Worm (Caenorhabditis elegans): ENCODE data around the gene srh-268.

Gene srh-268

ce11 chrV:7539015-7539414 is at the start of gene srh-268:
srh-268 (plus strand) TSS chrV:7539315.
- no peak for TF ChIP-seq sptf-1 (tag; optimal IDR thresholded peaks at IDR 0.05)
- TF ChIP-seq bed-3 (GFP tag; optimal IDR thresholded peaks at IDR 0.05) = no peak
- no peak for TF ChIP-seq drap-1 (GFP tag; optimal IDR thresholded peaks at IDR 0.05)
- TF ChIP-seq unc-39 (tag; optimal IDR thresholded peaks at IDR 0.05) = no peak
- TF ChIP-seq nhr-12 (tag; optimal IDR thresholded peaks at IDR 0.05) = no peak
- TF ChIP-seq lin-13 (tag; optimal IDR thresholded peaks at IDR 0.05) = no peak
- TF ChIP-seq pha-4 (tag; optimal IDR thresholded peaks at IDR 0.05) = no peak
- no peak for TF ChIP-seq ceh-39 (tag; optimal IDR thresholded peaks at IDR 0.05)
- TF ChIP-seq lin-32 (GFP tag; optimal IDR thresholded peaks at IDR 0.05) = no peak
- no peak for TF ChIP-seq blmp-1 (tag; optimal IDR thresholded peaks at IDR 0.05)
- TF ChIP-seq nhr-237 (tag; optimal IDR thresholded peaks at IDR 0.05) = no peak
- TF ChIP-seq flh-1 (GFP tag; optimal IDR thresholded peaks at IDR 0.05) = no peak
- no peak for TF ChIP-seq unc-120 (tag; optimal IDR thresholded peaks at IDR 0.05; ENCODE audit: poor library complexity, severe bottlenecking)
- no peak for TF ChIP-seq ces-1 (GFP tag; optimal IDR thresholded peaks at IDR 0.05)
- TF ChIP-seq ceh-83 (GFP tag; optimal IDR thresholded peaks at IDR 0.05) = no peak
- no peak for TF ChIP-seq mep-1 (tag; optimal IDR thresholded peaks at IDR 0.05)
- no peak for TF ChIP-seq sem-2 (GFP tag; optimal IDR thresholded peaks at IDR 0.05)
- TF ChIP-seq ceh-43 (GFP tag; optimal IDR thresholded peaks at IDR 0.05) = no peak
- TF ChIP-seq zip-8 (tag; optimal IDR thresholded peaks at IDR 0.05) = no peak

ce11 chrV:7490340-7490739 is 48.8 kb upstream of the srh-268 start, which contains the start of gene srbc-9:
srbc-9 (minus strand) TSS chrV:7490440.
- TF ChIP-seq pha-4 (tag; optimal IDR thresholded peaks at IDR 0.05) = no peak
- no peak for TF ChIP-seq lin-13 (tag; optimal IDR thresholded peaks at IDR 0.05)
- no peak for TF ChIP-seq nhr-28 (tag; optimal IDR thresholded peaks at IDR 0.05)

ce11 chrV:7492924-7493323 is 46.2 kb upstream of the srh-268 start, which contains the start of gene srbc-10:
srbc-10 (minus strand) TSS chrV:7493024.
- TF ChIP-seq lsy-2 (tag; optimal IDR thresholded peaks at IDR 0.05) (no peak), drap-1 (GFP tag; optimal IDR thresholded peaks at IDR 0.05) (no peak), lin-32 (GFP tag; optimal IDR thresholded peaks at IDR 0.05) (no peak), ham-2 (GFP tag; optimal IDR thresholded peaks at IDR 0.05) (no peak), ztf-11 (tag; optimal IDR thresholded peaks at IDR 0.05) (no peak), snpc-4 (tag; optimal IDR thresholded peaks at IDR 0.05) (no peak), pha-4 (tag; optimal IDR thresholded peaks at IDR 0.05) (no peak), tbx-8 (GFP tag; optimal IDR thresholded peaks at IDR 0.05) (no peak), nhr-12 (tag; optimal IDR thresholded peaks at IDR 0.05) (no peak)

ce11 chrV:7495189-7495588 is 43.9 kb upstream of the srh-268 start, which contains the start of gene srbc-11:
srbc-11 (minus strand) TSS chrV:7495289.
- TF ChIP-seq tbx-8 (GFP tag; optimal IDR thresholded peaks at IDR 0.05) (no peak), snpc-4 (tag; optimal IDR thresholded peaks at IDR 0.05) (no peak), hlh-1 (tag; optimal IDR thresholded peaks at IDR 0.05) (no peak), unc-39 (tag; optimal IDR thresholded peaks at IDR 0.05) (no peak), zip-8 (tag; optimal IDR thresholded peaks at IDR 0.05) (no peak), mab-5 (tag; optimal IDR thresholded peaks at IDR 0.05) (no peak), nhr-2 (tag; optimal IDR thresholded peaks at IDR 0.05) (no peak), drap-1 (GFP tag; optimal IDR thresholded peaks at IDR 0.05) (no peak), nhr-28 (tag; optimal IDR thresholded peaks at IDR 0.05) (no peak), ceh-43 (GFP tag; optimal IDR thresholded peaks at IDR 0.05) (no peak), unc-120 (tag; optimal IDR thresholded peaks at IDR 0.05; ENCODE audit: poor library complexity, severe bottlenecking) (no peak)

- no peak for TF ChIP-seq lsy-2 (tag; optimal IDR thresholded peaks at IDR 0.05)
- no peak for TF ChIP-seq sptf-1 (tag; optimal IDR thresholded peaks at IDR 0.05)
- TF ChIP-seq elt-1 (tag; optimal IDR thresholded peaks at IDR 0.05; ENCODE audit: borderline replicate concordance, insufficient read depth) = no peak
- no peak for TF ChIP-seq snpc-4 (tag; optimal IDR thresholded peaks at IDR 0.05)
- TF ChIP-seq drap-1 (GFP tag; optimal IDR thresholded peaks at IDR 0.05) = no peak
- no peak for TF ChIP-seq ceh-43 (GFP tag; optimal IDR thresholded peaks at IDR 0.05)
- TF ChIP-seq ceh-39 (tag; optimal IDR thresholded peaks at IDR 0.05) = no peak
- no peak for TF ChIP-seq lin-32 (GFP tag; optimal IDR thresholded peaks at IDR 0.05)
- no peak for TF ChIP-seq mep-1 (tag; optimal IDR thresholded peaks at IDR 0.05)
- no peak for TF ChIP-seq mls-2 (tag; optimal IDR thresholded peaks at IDR 0.05)
- TF ChIP-seq sem-2 (GFP tag; optimal IDR thresholded peaks at IDR 0.05) = no peak
- no peak for TF ChIP-seq unc-39 (tag; optimal IDR thresholded peaks at IDR 0.05)
- TF ChIP-seq nhr-2 (tag; optimal IDR thresholded peaks at IDR 0.05) = no peak
- no peak for TF ChIP-seq hlh-1 (tag; optimal IDR thresholded peaks at IDR 0.05)
- TF ChIP-seq ceh-83 (GFP tag; optimal IDR thresholded peaks at IDR 0.05) = no peak
Measured at ce11 chrV:7497440-7497839, 41.7 kb upstream of the srh-268 start, which contains the start of gene srh-79. srh-79 (plus strand) TSS chrV:7497740.

Measured in whole organism, mixed stage, embryonic.